Worm (Caenorhabditis elegans): Measurements from ENCODE around the gene bath-30.

bath-30 gene

ce11 chrII:3340818-3341217 lies 5.4 kb downstream of the bath-30 start:
- no peak for TF ChIP-seq aly-2 (tag; optimal IDR thresholded peaks at IDR 0.05)
- TF ChIP-seq alr-1 (tag; optimal IDR thresholded peaks at IDR 0.05), result no peak

- TF ChIP-seq zag-1 (tag; optimal IDR thresholded peaks at IDR 0.05), result no peak
- no peak for TF ChIP-seq nhr-6 (tag; optimal IDR thresholded peaks at IDR 0.05)
- no peak for TF ChIP-seq dmd-4 (tag; optimal IDR thresholded peaks at IDR 0.05)
- TF ChIP-seq ztf-1 (GFP tag; conservative IDR thresholded peaks at IDR 0.05), result no peak
- no peak for TF ChIP-seq nhr-237 (tag; optimal IDR thresholded peaks at IDR 0.05)
- no peak for TF ChIP-seq elt-3 (tag; optimal IDR thresholded peaks at IDR 0.05)
- TF ChIP-seq unc-62 (GFP tag; optimal IDR thresholded peaks at IDR 0.05), result no peak
- no peak for TF ChIP-seq nhr-11 (tag; optimal IDR thresholded peaks at IDR 0.05)
- TF ChIP-seq nhr-129 (tag; optimal IDR thresholded peaks at IDR 0.05), result no peak
- TF ChIP-seq fos-1 (tag; optimal IDR thresholded peaks at IDR 0.05), result no peak
- no peak for TF ChIP-seq R02D3.7 (tag; optimal IDR thresholded peaks at IDR 0.05)
- TF ChIP-seq F13H6.1 (tag; optimal IDR thresholded peaks at IDR 0.05), result no peak
- TF ChIP-seq egl-27 (tag; optimal IDR thresholded peaks at IDR 0.05), result no peak
- no peak for TF ChIP-seq blmp-1 (tag; optimal IDR thresholded peaks at IDR 0.05; ENCODE audit: insufficient read depth)
- no peak for TF ChIP-seq lsy-2 (tag; optimal IDR thresholded peaks at IDR 0.05)
- TF ChIP-seq crh-2 (tag; optimal IDR thresholded peaks at IDR 0.05), result no peak
- TF ChIP-seq snpc-4 (tag; optimal IDR thresholded peaks at IDR 0.05), result no peak
- TF ChIP-seq nhr-77 (tag; optimal IDR thresholded peaks at IDR 0.05), result no peak
- no peak for TF ChIP-seq gmeb-1 (tag; optimal IDR thresholded peaks at IDR 0.05)
- no peak for TF ChIP-seq sma-3 (GFP tag; optimal IDR thresholded peaks at IDR 0.05)
Observed at ce11 chrII:3340251-3340650, 5.9 kb downstream of the bath-30 start, which contains the start of gene F14D2.5. Gene F14D2.5 (plus strand): TSS chrII:3340551.

- TF ChIP-seq nhr-237 (tag; optimal IDR thresholded peaks at IDR 0.05) (no peak), lsy-2 (tag; optimal IDR thresholded peaks at IDR 0.05) (no peak)
Observed at ce11 chrII:3338556-3338955, 7.6 kb downstream of the bath-30 start, which contains the start of gene F14D2.7. Gene F14D2.7 (minus strand): TSS chrII:3338656.

- no peak for TF ChIP-seq dmd-4 (tag; optimal IDR thresholded peaks at IDR 0.05)
- no peak for TF ChIP-seq alr-1 (tag; optimal IDR thresholded peaks at IDR 0.05)
Observed at ce11 chrII:3337039-3337438, 9.1 kb downstream of the bath-30 start, which contains the start of gene F14D2.19. Gene F14D2.19 (minus strand): TSS chrII:3337139.

- no peak for TF ChIP-seq nhr-21 (tag; optimal IDR thresholded peaks at IDR 0.05)
- TF ChIP-seq lin-13 (GFP tag; optimal IDR thresholded peaks at IDR 0.05), result no peak
- TF ChIP-seq elt-1 (tag; optimal IDR thresholded peaks at IDR 0.05), result no peak
- TF ChIP-seq snpc-4 (tag; optimal IDR thresholded peaks at IDR 0.05), result no peak
Observed at ce11 chrII:3332039-3332438, 14.1 kb downstream of the bath-30 start, which contains the start of gene irld-27. Gene irld-27 (plus strand): TSS chrII:3332339.

- no peak for TF ChIP-seq C34F6.9 (tag; optimal IDR thresholded peaks at IDR 0.05)
- no peak for TF ChIP-seq peb-1 (tag; optimal IDR thresholded peaks at IDR 0.05)
- no peak for TF ChIP-seq alr-1 (tag; optimal IDR thresholded peaks at IDR 0.05)
- no peak for TF ChIP-seq ztf-1 (GFP tag; conservative IDR thresholded peaks at IDR 0.05)
- TF ChIP-seq egl-27 (tag; optimal IDR thresholded peaks at IDR 0.05), result no peak
Observed at ce11 chrII:3327104-3327503, 19.1 kb downstream of the bath-30 start, which contains the start of gene Y46D2A.3. Gene Y46D2A.3 (minus strand): TSS chrII:3327204.

- TF ChIP-seq Y55F3AM.14 (GFP tag; optimal IDR thresholded peaks at IDR 0.05) (no peak), mdl-1 (tag; optimal IDR thresholded peaks at IDR 0.05) (no peak), F13H6.1 (tag; optimal IDR thresholded peaks at IDR 0.05) (no peak), peb-1 (tag; optimal IDR thresholded peaks at IDR 0.05) (no peak), ama-1 (optimal IDR thresholded peaks at IDR 0.05) (no peak), snpc-4 (tag; optimal IDR thresholded peaks at IDR 0.05) (no peak), alr-1 (tag; optimal IDR thresholded peaks at IDR 0.05) (no peak), sma-9 (GFP tag; optimal IDR thresholded peaks at IDR 0.05) (no peak), sma-9 (tag; optimal IDR thresholded peaks at IDR 0.05) (no peak), ztf-1 (GFP tag; conservative IDR thresholded peaks at IDR 0.05) (no peak)
Observed at ce11 chrII:3323179-3323578, 23.0 kb downstream of the bath-30 start, which contains the start of gene Y46D2A.2. Gene Y46D2A.2 (minus strand): TSS chrII:3323279.

Measured in whole organism, L2 larva.